Worm (Caenorhabditis elegans) whole organism, L1 larva: ENCODE measurements around the gene C30F2.4.
"Not testable (repeated sequence)": the region's sequence is repeated elsewhere in the genome, so short reads cannot be mapped to it uniquely, and the experiment has no call there.

Experiments used
- C04F5.9 ChIP-seq: sonication (generic microtip); optimal IDR thresholded peaks from 2 replicates; lab custom pipeline; 2016; ENCODE audit warnings: missing genetic modification characterization, missing compliant biosample characterization
- C34B4.2 ChIP-seq: sonication (generic microtip); optimal IDR thresholded peaks from 2 replicates; lab custom pipeline; 2017; ENCODE audit warnings: mild to moderate bottlenecking, missing genetic modification characterization, missing compliant biosample characterization
- F16B12.6 ChIP-seq: fragments of 150-350 bp; optimal IDR thresholded peaks from 2 replicates; lab custom pipeline; 2014; ENCODE audit warnings: missing biosample characterization, missing genetic modification characterization
- aha-1 ChIP-seq: fragments of 150-350 bp; optimal IDR thresholded peaks from 2 replicates; lab custom pipeline; 2014; ENCODE audit warnings: missing biosample characterization, missing genetic modification characterization
- alr-1 ChIP-seq: fragments of 200-800 bp; sonication (Bioruptor generic); optimal IDR thresholded peaks from 2 replicates; lab custom pipeline; 2018; ENCODE audit warnings: borderline replicate concordance, mild to moderate bottlenecking, missing genetic modification characterization, missing compliant biosample characterization
- ama-1 ChIP-seq: fragments of 150-350 bp; optimal IDR thresholded peaks from 2 replicates; lab custom pipeline; 2014
- blmp-1 ChIP-seq: fragments of 150-350 bp; optimal IDR thresholded peaks from 2 replicates; lab custom pipeline; 2014; ENCODE audit warnings: missing biosample characterization, missing genetic modification characterization
- ceh-63 ChIP-seq: fragments of 200-800 bp; sonication (Bioruptor generic); optimal IDR thresholded peaks from 2 replicates; lab custom pipeline; 2018; ENCODE audit warnings: mild to moderate bottlenecking, missing genetic modification characterization, missing compliant biosample characterization
- ceh-88 ChIP-seq: fragments of 200-800 bp; sonication (Bioruptor generic); IDR thresholded peaks from 2 replicates; pipeline ENCODE4 v1.3.6; 2022; ENCODE audit warnings: missing genetic modification characterization, missing compliant biosample characterization
- ceh-90 ChIP-seq: sonication (generic microtip); optimal IDR thresholded peaks from 2 replicates; lab custom pipeline; 2016; ENCODE audit warnings: missing genetic modification characterization, missing compliant biosample characterization
- ces-1 ChIP-seq: fragments of 150-350 bp; optimal IDR thresholded peaks from 2 replicates; lab custom pipeline; 2014; ENCODE audit warnings: missing biosample characterization, missing genetic modification reagents, missing genetic modification characterization
- dpl-1 ChIP-seq, 3 experiments: fragments of 150-350 bp in 2 of 3; sonication (generic microtip) in 1 of 3; optimal IDR thresholded peaks; 2 replicates each; lab custom pipeline; 2014 to 2017; ENCODE audit warnings: missing biosample characterization in 3 of 3, missing genetic modification characterization in 3 of 3, missing genetic modification reagents in 3 of 3
- efl-1 ChIP-seq, 4 experiments: fragments of 150-350 bp; optimal IDR thresholded peaks in 3 of 4; peaks in 1 of 4; 1 replicate in 1 of 4; 2 replicates in 3 of 4; lab custom pipeline; 2014; ENCODE audit warnings: missing biosample characterization in 2 of 4, missing genetic modification characterization in 2 of 4, missing genetic modification reagents in 2 of 4
- egl-13 ChIP-seq: sonication (generic microtip); optimal IDR thresholded peaks from 2 replicates; lab custom pipeline; 2016; ENCODE audit warnings: missing genotype, missing genetic modification reagents, missing genetic modification characterization, missing compliant biosample characterization
- egl-27 ChIP-seq, 2 experiments: fragments of 150-350 bp in 1 of 2; sonication (generic microtip); optimal IDR thresholded peaks; 3 replicates each; lab custom pipeline; 2017 to 2018; ENCODE audit warnings: missing biosample characterization in 2 of 2, missing genetic modification characterization in 2 of 2, missing genetic modification reagents in 2 of 2
- elt-2 ChIP-seq: sonication (generic microtip); optimal IDR thresholded peaks from 2 replicates; lab custom pipeline; 2016; ENCODE audit warnings: missing genetic modification characterization, mild to moderate bottlenecking, inconsistent platforms, missing compliant biosample characterization, missing genetic modification reagents
- ets-5 ChIP-seq: fragments of 200-800 bp; sonication (Bioruptor generic); IDR thresholded peaks from 2 replicates; pipeline ENCODE4 v1.3.6; 2022; ENCODE audit warnings: missing genetic modification characterization, missing compliant biosample characterization
- fkh-10 ChIP-seq: sonication (generic microtip); optimal IDR thresholded peaks from 2 replicates; lab custom pipeline; 2017; ENCODE audit warnings: missing biosample characterization, missing genetic modification reagents, missing genetic modification characterization
- fos-1 ChIP-seq: fragments of 150-350 bp; optimal IDR thresholded peaks from 2 replicates; lab custom pipeline; 2014; ENCODE audit warnings: missing biosample characterization, missing genetic modification characterization
- irx-1 ChIP-seq: sonication (generic microtip); optimal IDR thresholded peaks from 2 replicates; lab custom pipeline; 2016; ENCODE audit warnings: missing genetic modification characterization, missing compliant biosample characterization
- jun-1 ChIP-seq: fragments of 150-350 bp; optimal IDR thresholded peaks from 2 replicates; lab custom pipeline; 2014; ENCODE audit warnings: missing biosample characterization, missing genetic modification reagents, missing genetic modification characterization
- lin-13 ChIP-seq: fragments of 150-350 bp; optimal IDR thresholded peaks from 2 replicates; lab custom pipeline; 2014; ENCODE audit warnings: missing biosample characterization, missing genetic modification reagents, missing genetic modification characterization
- lin-35 ChIP-seq, 2 experiments: fragments of 150-350 bp; optimal IDR thresholded peaks; 2 replicates each; lab custom pipeline; 2014; ENCODE audit warnings: missing biosample characterization in 2 of 2, missing genetic modification characterization in 2 of 2, missing genetic modification reagents in 2 of 2
- mab-9 ChIP-seq: fragments of 200-800 bp; sonication (Bioruptor generic); IDR thresholded peaks from 2 replicates; pipeline ENCODE4 v1.3.6; 2022; ENCODE audit warnings: missing genetic modification reagents, missing genetic modification characterization, missing compliant biosample characterization
- mdl-1 ChIP-seq, 2 experiments: fragments of 150-350 bp; optimal IDR thresholded peaks; 2 replicates each; lab custom pipeline; 2014 to 2017; ENCODE audit warnings: missing biosample characterization in 2 of 2, missing genetic modification characterization in 2 of 2, inconsistent platforms in 1 of 2
- mef-2 ChIP-seq: fragments of 150-350 bp; optimal IDR thresholded peaks from 2 replicates; lab custom pipeline; 2014; ENCODE audit warnings: missing biosample characterization, missing genetic modification characterization
- mep-1 ChIP-seq: fragments of 150-350 bp; optimal IDR thresholded peaks from 2 replicates; lab custom pipeline; 2014; ENCODE audit warnings: missing biosample characterization, missing genetic modification characterization
- nhr-19 ChIP-seq: fragments of 200-800 bp; sonication (Bioruptor generic); conservative IDR thresholded peaks from 2 replicates; pipeline ENCODE4 v1.3.6; 2022; ENCODE audit warnings: missing genetic modification characterization, missing compliant biosample characterization
- nhr-20 ChIP-seq: sonication (generic microtip); optimal IDR thresholded peaks from 2 replicates; lab custom pipeline; 2016; ENCODE audit warnings: mild to moderate bottlenecking, missing genetic modification characterization, missing compliant biosample characterization
- nhr-28 ChIP-seq: fragments of 150-350 bp; optimal IDR thresholded peaks from 2 replicates; lab custom pipeline; 2014; ENCODE audit warnings: missing biosample characterization, missing genetic modification characterization
- nhr-47 ChIP-seq: sonication (generic microtip); optimal IDR thresholded peaks from 2 replicates; lab custom pipeline; 2016; ENCODE audit warnings: mild to moderate bottlenecking, missing genetic modification characterization, moderate library complexity, missing compliant biosample characterization
- nhr-71 ChIP-seq: sonication (generic microtip); optimal IDR thresholded peaks from 2 replicates; lab custom pipeline; 2016; ENCODE audit warnings: mild to moderate bottlenecking, missing genetic modification characterization, moderate library complexity, missing compliant biosample characterization
- nhr-76 ChIP-seq: sonication (generic microtip); optimal IDR thresholded peaks from 2 replicates; lab custom pipeline; 2017; ENCODE audit warnings: missing biosample characterization, missing genetic modification characterization
- nhr-77 ChIP-seq: fragments of 150-350 bp; optimal IDR thresholded peaks from 2 replicates; lab custom pipeline; 2014; ENCODE audit warnings: missing biosample characterization, missing genetic modification characterization
- nhr-84 ChIP-seq: sonication (generic microtip); optimal IDR thresholded peaks from 2 replicates; lab custom pipeline; 2017; ENCODE audit warnings: missing biosample characterization, missing genetic modification characterization
- nhr-85 ChIP-seq: sonication (generic microtip); peaks from one replicate; lab custom pipeline; 2016; ENCODE audit warnings: missing genetic modification characterization, inconsistent platforms, missing compliant biosample characterization
- pax-3 ChIP-seq: fragments of 200-800 bp; sonication (Bioruptor generic); optimal IDR thresholded peaks from 2 replicates; lab custom pipeline; 2018; ENCODE audit warnings: mild to moderate bottlenecking, missing genetic modification characterization, moderate library complexity, missing compliant biosample characterization
- pqm-1 ChIP-seq: sonication (generic microtip); optimal IDR thresholded peaks from 3 replicates; lab custom pipeline; 2017; ENCODE audit warnings: missing biosample characterization, missing genetic modification characterization
- skn-1 ChIP-seq: fragments of 150-350 bp; optimal IDR thresholded peaks from 2 replicates; lab custom pipeline; 2014; ENCODE audit warnings: missing biosample characterization, missing genetic modification characterization
- swsn-7 ChIP-seq: sonication (generic microtip); optimal IDR thresholded peaks from 2 replicates; lab custom pipeline; 2016; ENCODE audit warnings: missing genetic modification characterization, missing compliant biosample characterization
- tbx-2 ChIP-seq: sonication (generic microtip); optimal IDR thresholded peaks from 2 replicates; lab custom pipeline; 2016; ENCODE audit warnings: missing genetic modification characterization, missing compliant biosample characterization
- tlp-1 ChIP-seq: fragments of 150-350 bp; optimal IDR thresholded peaks from 2 replicates; lab custom pipeline; 2014; ENCODE audit warnings: missing biosample characterization, missing genetic modification characterization
- unc-130 ChIP-seq: fragments of 150-350 bp; optimal IDR thresholded peaks from 2 replicates; lab custom pipeline; 2017; ENCODE audit warnings: missing biosample characterization, missing genetic modification characterization, inconsistent platforms
- unc-86 ChIP-seq: sonication (generic microtip); optimal IDR thresholded peaks from 2 replicates; lab custom pipeline; 2016; ENCODE audit warnings: missing genetic modification characterization, missing compliant biosample characterization
- unc-98 ChIP-seq: fragments of 200-800 bp; sonication (Bioruptor generic); IDR thresholded peaks from 2 replicates; pipeline ENCODE4 v1.3.6; 2022; ENCODE audit warnings: missing genetic modification characterization, missing compliant biosample characterization
- zip-4 ChIP-seq: fragments of 200-800 bp; sonication (Bioruptor generic); optimal IDR thresholded peaks from 2 replicates; lab custom pipeline; 2018; ENCODE audit warnings: mild to moderate bottlenecking, missing genetic modification characterization, moderate library complexity, missing compliant biosample characterization
- ztf-11 ChIP-seq, 2 experiments: sonication (generic microtip); optimal IDR thresholded peaks; 2 replicates each; lab custom pipeline; 2016 to 2017; ENCODE audit warnings: missing genetic modification characterization in 2 of 2, missing biosample characterization in 1 of 2, missing compliant biosample characterization in 1 of 2
- ztf-4 ChIP-seq: fragments of 150-350 bp; optimal IDR thresholded peaks from 2 replicates; lab custom pipeline; 2014; ENCODE audit warnings: missing biosample characterization, missing genetic modification characterization

C30F2.4 gene

ce11 chrX:16062385-16062784 is 14.0 kb downstream of the C30F2.4 start, which contains the start of gene T27A8.3:
Gene T27A8.3 (plus strand): TSS chrX:16062685.
- TF ChIP-seq efl-1 (optimal IDR thresholded peaks at IDR 0.05; lab: Kevin White, UChicago); efl-1 (GFP tag; optimal IDR thresholded peaks at IDR 0.05 in 1 of 2; lab: Kevin White, UChicago); jun-1; lin-35 (GFP tag; optimal IDR thresholded peaks at IDR 0.05; lab: Kevin White, UChicago): not testable (repeated sequence)

- TF ChIP-seq irx-1 (tag; lab: Kevin White, UChicago), result no peak
These were observed 17.5 kb downstream of the C30F2.4 start, which contains the start of gene T27A8.2 for ce11 chrX:16058845-16059244. Gene T27A8.2 (minus strand): TSS chrX:16058945.

- TF ChIP-seq tlp-1, result peak; percentile 50
- TF ChIP-seq alr-1 (tag; lab: Kevin White, UChicago), result no peak
- TF ChIP-seq jun-1, result peak; percentile 99
- TF ChIP-seq egl-27 (tag; optimal IDR thresholded peaks at IDR 0.05; lab: Kevin White, UChicago), result peak; percentile 73 to 78
- peak; percentile 87 for TF ChIP-seq C04F5.9 (tag; lab: Kevin White, UChicago)
- TF ChIP-seq ces-1 (GFP tag; lab: Kevin White, UChicago), result no peak
- TF ChIP-seq ceh-63 (GFP tag; lab: Kevin White, UChicago), result peak; percentile 94
- TF ChIP-seq ets-5 (GFP tag; lab: Robert Waterston, UW), result 0 out of 2 replicates have a peak, but pooled peaks have one; percentile 81
- TF ChIP-seq nhr-19 (GFP tag; lab: Robert Waterston, UW), result peak; percentile 97
- peak; percentile 98 for TF ChIP-seq tbx-2
- peak; percentile 63 to 90 for TF ChIP-seq lin-35 (GFP tag; optimal IDR thresholded peaks at IDR 0.05; lab: Kevin White, UChicago)
- TF ChIP-seq swsn-7 (tag; lab: Kevin White, UChicago), result peak; percentile 97
- peak; percentile 97 for TF ChIP-seq skn-1
- peak; percentile 45 to 70 (median 56) for TF ChIP-seq dpl-1 (GFP tag; optimal IDR thresholded peaks at IDR 0.05; lab: Kevin White, UChicago)
- TF ChIP-seq zip-4 (GFP tag; lab: Kevin White, UChicago), result peak; percentile 91
- TF ChIP-seq nhr-77, result peak; percentile 98
- no peak for TF ChIP-seq ama-1 (lab: Kevin White, UChicago)
- TF ChIP-seq ztf-4 (tag; lab: Kevin White, UChicago), result peak; percentile 97
- TF ChIP-seq elt-2, result peak; percentile 86
- TF ChIP-seq mep-1, result peak; percentile 98
- peak; percentile 61 to 89 for TF ChIP-seq mdl-1 (tag; optimal IDR thresholded peaks at IDR 0.05; lab: Kevin White, UChicago)
- peak; percentile 99 for TF ChIP-seq fkh-10 (GFP tag; lab: Kevin White, UChicago)
- TF ChIP-seq egl-13 (tag; lab: Kevin White, UChicago), result peak; percentile 96
- TF ChIP-seq nhr-28, result peak; percentile 63
- peak; percentile 97 for TF ChIP-seq mab-9
- TF ChIP-seq ztf-11 (tag; optimal IDR thresholded peaks at IDR 0.05; lab: Kevin White, UChicago), result peak; percentile 18 to 76
- TF ChIP-seq unc-130 (tag; lab: Kevin White, UChicago), result peak; percentile 92
- TF ChIP-seq nhr-20 (tag; lab: Kevin White, UChicago), result peak; percentile 96
- peak; percentile 59 for TF ChIP-seq pqm-1
- no peak for TF ChIP-seq C34B4.2 (tag; lab: Kevin White, UChicago)
- peak; percentile 99 for TF ChIP-seq nhr-47
- peak; percentile 96 for TF ChIP-seq fos-1 (tag; lab: Kevin White, UChicago)
- TF ChIP-seq unc-98 (GFP tag; lab: Robert Waterston, UW), result peak; percentile 89
- peak; percentile 44 for TF ChIP-seq nhr-84 (tag; lab: Kevin White, UChicago)
- peak; percentile 68 for TF ChIP-seq mef-2 (tag; lab: Kevin White, UChicago)
- no peak for TF ChIP-seq ceh-90
- TF ChIP-seq nhr-76 (tag; lab: Kevin White, UChicago), result peak; percentile 94
- peak; percentile 94 for TF ChIP-seq lin-13
- peak; percentile 57 for TF ChIP-seq aha-1
- peak; percentile 38 for TF ChIP-seq blmp-1 (tag; lab: Kevin White, UChicago)
- TF ChIP-seq nhr-71 (tag; lab: Kevin White, UChicago), result peak; percentile 97
- TF ChIP-seq F16B12.6, result peak; percentile 20
- peak; percentile 94 for TF ChIP-seq ceh-88
- peak; percentile 94 for TF ChIP-seq unc-86 (tag; lab: Kevin White, UChicago)
- TF ChIP-seq nhr-85 (tag; lab: Kevin White, UChicago), result peak; percentile 97
- peak; percentile 80 to 87 for TF ChIP-seq efl-1 (optimal IDR thresholded peaks at IDR 0.05; lab: Kevin White, UChicago)
- peak; percentile 49 to 97 for TF ChIP-seq efl-1 (GFP tag; optimal IDR thresholded peaks at IDR 0.05 in 1 of 2; lab: Kevin White, UChicago)
- peak; percentile 89 for TF ChIP-seq pax-3 (tag; lab: Kevin White, UChicago)
These were observed 20.0 kb downstream of the C30F2.4 start for ce11 chrX:16056404-16056803.
